Fruit fly (Drosophila melanogaster) S2 (cell line): ENCODE measurements around the gene beat-IIb.

ENCODE experiments used
- CG8478 ChIP-seq: fragments of >200 bp; optimal IDR thresholded peaks from 2 replicates; lab custom pipeline; 2018
- CTCF ChIP-seq, 2 experiments: fragments of >200 bp; optimal IDR thresholded peaks; 2 replicates each; lab custom pipeline; 2018

beat-IIb gene

DNA sequence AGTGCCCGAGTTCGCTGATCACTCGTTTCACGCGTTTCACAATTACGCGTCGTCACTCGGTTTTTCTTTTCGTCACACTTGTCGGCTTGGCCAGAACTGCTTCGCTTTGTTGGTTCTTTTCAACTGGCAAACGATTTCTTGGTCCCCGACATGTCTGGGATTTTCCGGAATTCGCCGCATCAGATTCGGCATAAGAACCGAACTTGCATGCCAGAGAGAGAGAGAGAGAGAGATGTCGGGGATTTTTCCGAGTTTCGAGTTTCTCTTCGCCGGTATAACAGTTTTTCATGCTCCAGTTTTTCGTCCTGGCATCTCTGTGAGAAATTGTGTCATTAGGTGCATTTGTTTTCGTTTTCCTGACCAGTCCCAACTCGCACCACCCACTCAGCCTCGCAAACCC is at the start of gene beat-IIb, which contains the start of gene CG44257:
Gene beat-IIb, minus strand, starts transcription at position 101 of the 400 bp plus-strand sequence.
Gene CG44257, plus strand, starts transcription at position 330 of the 400 bp plus-strand sequence.
- no peak for TF ChIP-seq CTCF (optimal IDR thresholded peaks at IDR 0.05; lab: Kevin White, UChicago)
- TF ChIP-seq CG8478 (lab: Kevin White, UChicago), result no peak

DNA sequence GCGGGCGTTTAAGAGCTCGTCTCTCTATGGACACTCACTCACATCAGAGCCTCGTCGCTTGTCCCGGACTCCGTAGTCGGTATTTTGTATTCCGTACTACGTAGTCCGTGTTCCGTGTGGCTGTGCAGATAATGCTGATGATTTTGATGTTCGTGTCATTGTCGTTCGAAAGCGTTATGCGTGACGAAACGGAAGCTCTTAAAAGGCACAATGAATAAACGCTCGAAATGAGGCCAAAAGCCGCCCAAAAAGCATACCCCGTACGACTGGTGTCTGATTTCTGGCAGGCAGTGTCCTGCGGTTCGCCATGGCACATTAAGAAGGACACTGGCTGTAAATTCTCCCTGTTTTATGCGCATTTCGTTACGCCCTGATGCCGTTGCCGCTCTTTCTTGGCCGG is 24.2 kb upstream of the beat-IIb start:
- TF ChIP-seq CG8478 (lab: Kevin White, UChicago) (no peak), CTCF (optimal IDR thresholded peaks at IDR 0.05; lab: Kevin White, UChicago) (no peak)

DNA sequence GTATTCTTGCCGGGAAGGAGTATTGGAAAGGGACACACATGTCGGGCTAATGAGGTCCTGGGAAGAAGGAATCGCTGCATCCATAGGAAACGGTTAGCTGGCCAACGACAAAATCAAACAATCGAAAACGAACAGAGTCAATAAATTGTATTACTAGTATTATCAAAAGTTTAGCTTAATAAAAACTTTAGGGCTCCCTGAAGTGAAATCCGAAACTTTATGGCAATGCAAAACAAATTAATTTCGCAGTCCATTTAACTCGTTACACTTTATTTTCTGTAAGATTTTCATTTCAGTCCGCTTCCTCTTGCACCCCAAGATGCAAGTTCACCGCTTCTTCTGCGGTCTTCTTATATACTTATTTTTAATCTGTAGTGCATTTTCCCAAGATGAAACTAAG is 19.5 kb upstream of the beat-IIb start, which contains the start of gene CG31419:
Gene CG31419, plus strand, starts transcription at position 301 of the 400 bp plus-strand sequence.
- no peak for TF ChIP-seq CG8478 (lab: Kevin White, UChicago)
- TF ChIP-seq CTCF (optimal IDR thresholded peaks at IDR 0.05; lab: Kevin White, UChicago), result no peak

DNA sequence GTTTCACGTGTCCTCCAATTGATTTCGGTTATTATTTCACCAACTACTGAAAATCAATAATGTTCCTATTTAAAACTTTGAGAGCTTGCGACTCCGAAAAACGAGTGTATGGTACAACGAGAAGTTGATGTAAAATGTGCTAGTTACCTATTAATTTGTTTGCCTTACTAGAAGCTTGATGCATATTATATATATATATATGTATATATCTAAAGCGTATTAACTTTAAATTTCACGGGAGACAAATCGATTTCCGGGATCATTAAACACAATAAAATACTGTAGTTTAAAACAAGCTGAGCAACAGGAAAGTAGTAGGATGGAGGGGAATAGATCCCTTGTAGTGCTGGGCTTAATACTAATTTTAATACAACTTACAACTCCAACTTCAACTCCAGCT is 18.6 kb upstream of the beat-IIb start, which contains the start of gene CG31418:
Gene CG31418, plus strand, starts transcription at position 301 of the 400 bp plus-strand sequence.
- TF ChIP-seq CTCF (optimal IDR thresholded peaks at IDR 0.05; lab: Kevin White, UChicago), result no peak
- TF ChIP-seq CG8478 (lab: Kevin White, UChicago), result no peak

DNA sequence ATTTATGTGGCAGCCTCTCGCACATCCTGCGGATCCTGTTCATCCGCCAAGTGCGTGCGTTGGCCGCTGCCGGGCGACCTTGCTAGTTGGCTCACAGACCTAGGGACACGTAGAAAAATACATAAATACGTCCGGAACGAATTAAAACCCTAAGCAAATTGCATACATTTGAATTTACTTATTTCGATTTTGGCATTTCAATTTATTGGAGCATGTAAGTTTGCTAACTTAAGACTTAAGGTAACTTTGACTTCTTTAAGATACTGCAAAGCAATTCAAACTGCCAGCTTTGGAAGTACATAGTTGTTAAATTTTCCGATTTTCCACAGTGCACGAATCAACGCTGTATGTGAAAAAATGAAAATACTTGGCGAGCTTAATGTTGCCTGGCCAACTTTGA is 10.8 kb downstream of the beat-IIb start, which contains the start of gene CG44259:
Gene CG44259, minus strand, starts transcription at position 101 of the 400 bp plus-strand sequence.
- TF ChIP-seq CTCF (optimal IDR thresholded peaks at IDR 0.05; lab: Kevin White, UChicago) (no peak), CG8478 (lab: Kevin White, UChicago) (no peak)

DNA sequence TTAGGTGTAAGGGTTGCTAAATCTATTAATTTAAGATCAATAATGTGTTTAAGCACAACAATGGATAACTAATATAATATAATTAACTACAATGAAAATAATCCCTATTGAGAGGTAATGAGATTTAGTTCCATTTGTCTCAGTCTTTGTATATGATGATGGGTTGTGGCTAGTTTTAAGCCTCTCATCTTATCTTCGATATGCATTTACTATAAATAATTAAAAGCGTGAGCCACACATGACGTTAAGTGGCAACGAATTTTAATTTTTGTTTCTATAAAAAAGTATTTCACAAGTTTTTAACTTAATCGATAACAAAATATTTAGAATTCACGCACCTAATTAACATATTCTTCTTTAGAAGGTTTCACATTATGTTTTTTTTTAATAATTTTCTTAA is 13.6 kb downstream of the beat-IIb start:
- no peak for TF ChIP-seq CG8478 (lab: Kevin White, UChicago)
- no peak for TF ChIP-seq CTCF (optimal IDR thresholded peaks at IDR 0.05; lab: Kevin White, UChicago)

DNA sequence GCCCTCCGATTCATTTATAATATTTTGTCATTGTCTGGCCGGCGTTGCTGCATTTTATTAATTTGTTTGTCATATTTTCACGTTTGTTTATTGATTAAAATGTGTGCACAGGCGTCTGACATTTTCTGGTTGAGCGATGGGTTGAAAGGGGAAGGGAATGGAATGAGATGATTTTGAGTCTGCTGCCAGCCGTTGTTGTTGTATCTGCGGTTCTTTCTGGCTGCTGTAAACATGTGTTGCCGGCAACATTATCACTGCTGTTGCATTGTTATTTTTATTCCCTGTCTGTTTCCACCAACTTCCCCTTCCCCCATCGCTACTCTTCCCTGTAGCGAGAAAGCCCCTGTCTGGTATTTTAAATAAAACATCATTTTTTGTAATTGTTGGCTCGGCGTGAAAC is 15.6 kb downstream of the beat-IIb start:
- no peak for TF ChIP-seq CTCF (optimal IDR thresholded peaks at IDR 0.05; lab: Kevin White, UChicago)
- no peak for TF ChIP-seq CG8478 (lab: Kevin White, UChicago)

DNA sequence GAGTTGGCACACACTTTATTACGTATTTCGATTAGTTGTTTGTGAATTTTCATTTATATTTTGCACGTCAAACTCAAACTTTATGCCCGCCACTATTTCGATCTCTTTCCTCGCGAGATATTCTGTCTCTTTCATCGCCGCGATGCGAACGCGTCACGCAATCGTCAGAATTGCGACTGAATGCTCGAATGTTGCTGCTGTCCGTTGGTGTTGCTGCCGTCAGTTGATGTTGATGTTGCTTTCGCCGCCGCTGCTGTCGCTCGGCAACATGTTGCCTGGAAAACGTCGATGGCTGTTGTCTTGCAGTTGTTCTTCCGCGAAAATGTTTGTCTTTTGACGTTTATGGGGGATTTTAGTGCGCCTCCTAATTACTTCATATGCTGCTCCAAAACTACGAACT is 17.1 kb downstream of the beat-IIb start:
- no peak for TF ChIP-seq CTCF (optimal IDR thresholded peaks at IDR 0.05; lab: Kevin White, UChicago)
- TF ChIP-seq CG8478 (lab: Kevin White, UChicago), result no peak

DNA sequence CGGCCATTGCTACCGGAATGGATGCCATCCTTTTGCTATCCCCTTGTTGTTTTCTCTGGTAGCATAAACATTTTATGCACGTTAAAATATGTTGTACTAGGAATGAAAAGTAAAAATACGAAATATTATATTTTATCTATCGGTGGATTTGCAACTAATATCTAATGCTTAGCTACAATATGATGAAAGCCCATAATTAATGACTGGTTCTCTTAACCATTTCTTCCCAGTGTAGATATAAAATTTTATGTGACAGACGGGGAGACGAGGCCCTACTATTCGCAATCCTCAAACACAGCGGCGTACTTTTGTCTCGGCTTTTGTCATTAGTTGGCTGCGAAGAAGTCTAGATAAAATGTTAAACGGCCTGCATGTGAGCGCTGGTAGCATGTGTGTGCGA is 27.9 kb downstream of the beat-IIb start:
- TF ChIP-seq CTCF (optimal IDR thresholded peaks at IDR 0.05; lab: Kevin White, UChicago), result no peak

DNA sequence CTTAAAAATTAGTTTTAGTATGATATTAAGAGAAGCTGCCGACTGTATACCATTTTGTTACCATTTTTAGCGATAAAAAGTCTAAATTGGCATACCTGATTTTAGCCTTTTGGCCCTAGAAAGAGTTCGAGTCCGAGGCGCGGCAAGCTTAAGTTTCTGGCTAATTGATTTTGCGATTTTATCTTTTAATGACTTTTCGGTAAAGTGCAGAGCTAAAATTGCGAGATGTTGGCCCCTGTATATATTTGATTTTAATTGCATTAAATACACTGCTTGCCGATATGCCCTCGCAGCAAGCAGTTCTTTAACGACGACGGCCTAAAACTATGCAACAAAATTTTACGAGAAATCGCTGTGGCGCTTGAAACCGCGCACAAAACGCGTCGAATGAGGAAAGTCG is 33.3 kb downstream of the beat-IIb start:
- no peak for TF ChIP-seq CG8478 (lab: Kevin White, UChicago)
- TF ChIP-seq CTCF (optimal IDR thresholded peaks at IDR 0.05; lab: Kevin White, UChicago), result peak; percentile 39 to 47

DNA sequence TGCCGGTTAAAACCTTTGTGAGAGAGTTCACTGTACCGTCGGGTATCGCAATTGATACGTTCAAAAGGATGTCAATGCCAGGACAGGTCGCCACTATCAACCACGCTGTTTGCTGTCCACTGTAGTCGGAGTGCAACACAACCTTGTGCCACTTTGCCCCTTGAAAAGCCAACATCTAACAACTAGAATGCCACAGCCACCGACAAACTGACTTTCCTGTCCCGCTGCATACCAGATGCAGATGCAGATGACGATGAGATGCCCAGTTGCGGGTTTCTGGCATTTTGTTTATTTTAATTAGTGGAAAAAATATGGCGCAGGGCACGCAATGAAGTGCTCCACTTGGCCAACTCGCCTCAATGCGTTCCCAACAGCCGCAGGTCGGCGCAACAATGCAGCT is 41.9 kb downstream of the beat-IIb start, which contains the start of gene CG31262:
Gene CG31262, minus strand, starts transcription at position 101 of the 400 bp plus-strand sequence.
- TF ChIP-seq CTCF (optimal IDR thresholded peaks at IDR 0.05; lab: Kevin White, UChicago) (no peak), CG8478 (lab: Kevin White, UChicago) (no peak)

DNA sequence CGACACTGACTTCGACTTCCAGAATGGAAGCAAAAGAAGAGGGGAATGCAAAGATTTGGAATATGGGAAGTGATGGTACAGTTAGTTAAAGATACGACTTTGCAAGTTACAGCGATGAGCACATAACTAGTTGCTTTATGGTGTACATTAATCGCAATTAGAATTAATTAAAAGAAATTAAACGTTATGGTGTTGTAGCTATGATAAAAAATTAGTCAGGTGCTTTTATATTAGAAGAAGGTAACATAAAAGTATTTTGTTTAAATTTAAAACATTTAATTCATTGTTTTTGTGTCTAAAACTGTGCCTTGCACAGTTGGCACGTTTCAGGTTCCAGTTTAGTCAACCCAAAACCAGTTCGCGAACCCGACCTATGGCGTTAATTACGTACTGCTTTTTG is 44.9 kb downstream of the beat-IIb start:
- TF ChIP-seq CTCF (optimal IDR thresholded peaks at IDR 0.05; lab: Kevin White, UChicago) (no peak), CG8478 (lab: Kevin White, UChicago) (no peak)

DNA sequence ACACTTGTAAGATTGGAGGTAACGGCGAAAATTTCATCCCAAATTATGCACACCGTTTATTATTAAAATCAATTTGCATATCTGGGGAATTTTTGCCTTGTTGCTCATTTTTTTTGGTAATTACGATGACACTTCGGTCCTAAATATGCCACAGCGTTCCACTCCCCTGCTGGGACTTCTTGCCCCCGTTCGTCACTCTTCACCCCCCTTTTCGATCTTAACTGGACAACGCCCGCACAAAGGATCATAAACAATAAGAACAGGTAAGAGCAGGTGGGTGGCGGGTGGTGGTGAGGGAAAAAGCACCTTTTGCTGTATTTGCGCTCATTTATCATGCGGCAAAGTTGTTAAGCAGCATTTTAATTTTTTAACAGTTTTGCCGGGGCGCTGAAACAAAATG is 54.9 kb downstream of the beat-IIb start:
- TF ChIP-seq CG8478 (lab: Kevin White, UChicago), result no peak
- no peak for TF ChIP-seq CTCF (optimal IDR thresholded peaks at IDR 0.05; lab: Kevin White, UChicago)

DNA sequence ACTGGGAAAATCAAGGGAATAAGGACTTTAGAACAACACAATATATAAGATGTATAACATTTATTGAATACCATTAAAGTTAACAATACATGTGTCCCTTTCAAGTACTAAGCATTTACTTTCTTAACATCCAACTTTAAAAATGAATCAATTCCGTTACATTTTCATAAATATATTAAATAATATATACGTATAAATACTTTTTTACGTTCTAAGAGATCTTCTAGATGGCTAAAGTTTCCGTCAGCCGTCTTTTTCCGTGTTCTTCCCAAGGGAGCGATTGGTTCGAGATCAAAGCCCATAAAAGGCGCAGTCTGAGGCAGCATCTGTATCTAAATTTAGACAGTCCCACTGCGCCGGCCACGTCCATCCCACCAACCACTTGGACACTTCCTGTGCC is 58.1 kb downstream of the beat-IIb start:
- TF ChIP-seq CTCF (optimal IDR thresholded peaks at IDR 0.05; lab: Kevin White, UChicago) (no peak), CG8478 (lab: Kevin White, UChicago) (no peak)

DNA sequence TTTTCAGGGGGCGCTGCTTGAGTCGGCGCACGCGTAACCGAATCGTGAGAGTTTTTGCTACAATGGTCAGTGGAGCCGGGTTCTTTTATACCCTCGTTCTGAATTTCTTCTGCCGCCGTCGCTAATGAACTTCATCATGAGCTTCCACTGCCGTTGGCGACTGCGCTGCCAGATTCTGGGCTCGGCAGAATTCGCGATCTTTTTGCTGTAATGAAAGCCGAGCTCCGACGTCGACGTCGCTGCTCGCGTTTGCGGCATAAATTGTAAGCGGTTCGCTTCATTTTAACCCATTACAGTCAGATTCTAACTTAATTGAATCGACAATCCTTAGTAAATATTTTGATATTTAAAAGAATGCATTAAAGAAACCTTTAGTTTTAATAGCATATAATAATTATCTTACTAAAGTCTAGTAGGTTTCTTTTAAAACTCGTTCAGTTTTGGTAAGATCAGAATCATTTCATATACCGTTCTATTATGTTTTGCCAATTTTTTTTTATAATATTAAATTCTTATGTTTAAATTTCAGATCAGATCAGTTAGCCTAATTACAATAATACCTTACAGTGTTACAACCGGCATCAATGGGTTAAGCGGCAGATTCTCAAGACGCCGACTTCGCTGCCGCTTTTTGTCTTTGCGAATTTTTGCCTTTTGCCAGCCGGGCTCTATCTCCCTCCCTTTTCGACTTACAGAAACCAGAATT is 62.6 kb downstream of the beat-IIb start, which contains the start of gene Mur89F:
Gene Mur89F, minus strand, starts transcription at position 51 of the 706 bp plus-strand sequence.
- no peak for TF ChIP-seq CTCF (optimal IDR thresholded peaks at IDR 0.05; lab: Kevin White, UChicago)
- TF ChIP-seq CG8478 (lab: Kevin White, UChicago), result no peak

DNA sequence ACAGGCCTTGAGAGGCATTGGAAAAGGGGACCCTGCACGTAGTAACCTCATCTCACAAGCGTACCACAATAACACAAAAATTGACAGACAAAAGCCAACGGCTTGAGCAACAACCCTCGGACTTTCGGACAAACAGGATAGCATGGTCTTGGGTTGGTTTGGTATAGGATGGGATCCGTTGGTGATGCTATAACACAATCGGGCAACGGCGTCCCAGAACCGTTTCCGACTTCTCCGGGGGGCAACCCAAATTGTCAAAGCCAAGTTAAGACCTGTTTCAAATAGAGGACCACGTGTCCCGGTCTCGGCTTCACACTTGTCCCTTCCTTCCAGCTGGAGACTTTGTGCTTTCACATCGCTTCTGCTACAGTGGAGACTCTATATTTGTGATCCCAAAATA is 67.2 kb downstream of the beat-IIb start:
- TF ChIP-seq CG8478 (lab: Kevin White, UChicago) (no peak), CTCF (optimal IDR thresholded peaks at IDR 0.05; lab: Kevin White, UChicago) (no peak)
